Worm (Caenorhabditis elegans) whole organism, mixed stage, embryonic: ENCODE measurements around the gene Y6G8.16.
"Not testable (repeated sequence)": the region's sequence is repeated elsewhere in the genome, so short reads cannot be mapped to it uniquely, and the experiment has no call there.

ENCODE experiments used
- M03D4.4 ChIP-seq: sonication (generic microtip); optimal IDR thresholded peaks from 2 replicates; lab custom pipeline; 2017; ENCODE audit warnings: mild to moderate bottlenecking, missing genetic modification characterization, missing compliant biosample characterization
- bed-3 ChIP-seq: fragments of 200-800 bp; sonication (Bioruptor generic); optimal IDR thresholded peaks from 3 replicates; lab custom pipeline; 2018; ENCODE audit warnings: mild to moderate bottlenecking, missing genetic modification characterization, moderate library complexity, missing compliant biosample characterization
- blmp-1 ChIP-seq: fragments of 150-350 bp; optimal IDR thresholded peaks from 2 replicates; lab custom pipeline; 2014; ENCODE audit warnings: missing biosample characterization, missing genetic modification characterization
- ceh-39 ChIP-seq: fragments of 150-350 bp; optimal IDR thresholded peaks from 2 replicates; lab custom pipeline; 2014; ENCODE audit warnings: missing biosample characterization, missing genetic modification characterization
- ceh-43 ChIP-seq: fragments of 200-800 bp; sonication (Bioruptor generic); optimal IDR thresholded peaks from 2 replicates; lab custom pipeline; 2018; ENCODE audit warnings: mild to moderate bottlenecking, missing genetic modification characterization, moderate library complexity, missing compliant biosample characterization
- ceh-83 ChIP-seq: fragments of 200-800 bp; sonication (Bioruptor generic); optimal IDR thresholded peaks from 2 replicates; lab custom pipeline; 2018; ENCODE audit warnings: mild to moderate bottlenecking, missing genetic modification characterization, missing compliant biosample characterization
- cnd-1 ChIP-seq: fragments of 200-800 bp; sonication (Bioruptor generic); optimal IDR thresholded peaks from 2 replicates; lab custom pipeline; 2018; ENCODE audit warnings: mild to moderate bottlenecking, missing genetic modification characterization, missing compliant biosample characterization
- drap-1 ChIP-seq: fragments of 200-800 bp; sonication (Bioruptor generic); optimal IDR thresholded peaks from 3 replicates; lab custom pipeline; 2018; ENCODE audit warnings: mild to moderate bottlenecking, missing genetic modification characterization, missing compliant biosample characterization
- elt-1 ChIP-seq: sonication (generic microtip); optimal IDR thresholded peaks from 2 replicates; lab custom pipeline; 2017; ENCODE audit warnings: missing genetic modification characterization, mild to moderate bottlenecking, missing compliant biosample characterization, antibody characterized with exemption, moderate library complexity, borderline replicate concordance; ENCODE audit not compliant: insufficient read depth
- elt-3 ChIP-seq: fragments of 150-350 bp; optimal IDR thresholded peaks from 2 replicates; lab custom pipeline; 2014; ENCODE audit warnings: missing biosample characterization, missing genetic modification characterization
- flh-1 ChIP-seq: fragments of 200-800 bp; sonication (Bioruptor generic); optimal IDR thresholded peaks from 2 replicates; lab custom pipeline; 2018; ENCODE audit warnings: mild to moderate bottlenecking, missing genetic modification characterization, moderate library complexity, missing compliant biosample characterization
- ham-2 ChIP-seq: fragments of 200-800 bp; sonication (Bioruptor generic); optimal IDR thresholded peaks from 2 replicates; lab custom pipeline; 2018; ENCODE audit warnings: mild to moderate bottlenecking, missing genetic modification characterization, missing compliant biosample characterization
- hlh-1 ChIP-seq: fragments of 150-350 bp; optimal IDR thresholded peaks from 2 replicates; lab custom pipeline; 2014; ENCODE audit warnings: missing biosample characterization, missing genetic modification reagents, missing genetic modification characterization
- lin-13 ChIP-seq: fragments of 150-350 bp; optimal IDR thresholded peaks from 2 replicates; lab custom pipeline; 2014; ENCODE audit warnings: missing biosample characterization, missing genetic modification characterization
- lin-32 ChIP-seq: fragments of 200-800 bp; sonication (Bioruptor generic); optimal IDR thresholded peaks from 2 replicates; lab custom pipeline; 2018; ENCODE audit warnings: mild to moderate bottlenecking, missing genetic modification characterization, missing compliant biosample characterization
- lsy-2 ChIP-seq: fragments of 150-350 bp; optimal IDR thresholded peaks from 2 replicates; lab custom pipeline; 2014; ENCODE audit warnings: missing biosample characterization, missing genetic modification characterization
- mls-2 ChIP-seq: sonication (generic microtip); optimal IDR thresholded peaks from 2 replicates; lab custom pipeline; 2016; ENCODE audit warnings: mild to moderate bottlenecking, missing genetic modification characterization, moderate library complexity, missing compliant biosample characterization
- nhr-12 ChIP-seq: fragments of 150-350 bp; optimal IDR thresholded peaks from 2 replicates; lab custom pipeline; 2014; ENCODE audit warnings: missing biosample characterization, missing genetic modification characterization
- nhr-2 ChIP-seq: fragments of 150-350 bp; optimal IDR thresholded peaks from 2 replicates; lab custom pipeline; 2014; ENCODE audit warnings: missing biosample characterization, missing genetic modification characterization
- nhr-237 ChIP-seq: fragments of 150-350 bp; optimal IDR thresholded peaks from 2 replicates; lab custom pipeline; 2014; ENCODE audit warnings: missing biosample characterization, missing genetic modification characterization
- nhr-28 ChIP-seq: fragments of 150-350 bp; optimal IDR thresholded peaks from 2 replicates; lab custom pipeline; 2014; ENCODE audit warnings: missing biosample characterization, missing genetic modification characterization
- nhr-76 ChIP-seq: sonication (generic microtip); optimal IDR thresholded peaks from 2 replicates; lab custom pipeline; 2017; ENCODE audit warnings: missing biosample characterization, missing genetic modification characterization
- pha-4 ChIP-seq: fragments of 150-350 bp; optimal IDR thresholded peaks from 2 replicates; lab custom pipeline; 2018; ENCODE audit warnings: missing biosample characterization, missing genetic modification reagents, missing genetic modification characterization
- sem-2 ChIP-seq: fragments of 200-800 bp; sonication (Bioruptor generic); optimal IDR thresholded peaks from 2 replicates; lab custom pipeline; 2018; ENCODE audit warnings: mild to moderate bottlenecking, missing genetic modification characterization, missing compliant biosample characterization
- snpc-4 ChIP-seq: fragments of 150-350 bp; optimal IDR thresholded peaks from 2 replicates; lab custom pipeline; 2014; ENCODE audit warnings: missing biosample characterization, missing genetic modification characterization
- sptf-1 ChIP-seq: sonication (generic microtip); optimal IDR thresholded peaks from 2 replicates; lab custom pipeline; 2017; ENCODE audit warnings: mild to moderate bottlenecking, missing genetic modification characterization, moderate library complexity, missing compliant biosample characterization
- unc-39 ChIP-seq: fragments of 150-350 bp; optimal IDR thresholded peaks from 2 replicates; lab custom pipeline; 2014; ENCODE audit warnings: missing biosample characterization, missing genetic modification characterization
- unc-62 ChIP-seq: fragments of 150-350 bp; optimal IDR thresholded peaks from 2 replicates; lab custom pipeline; 2014; ENCODE audit warnings: missing biosample characterization, missing genetic modification reagents, missing genetic modification characterization
- zip-8 ChIP-seq: fragments of 150-350 bp; optimal IDR thresholded peaks from 2 replicates; lab custom pipeline; 2014; ENCODE audit warnings: missing biosample characterization, missing genetic modification characterization
- ztf-11 ChIP-seq: fragments of 150-350 bp; optimal IDR thresholded peaks from 2 replicates; lab custom pipeline; 2014; ENCODE audit warnings: missing biosample characterization, missing genetic modification characterization

Gene Y6G8.16

DNA sequence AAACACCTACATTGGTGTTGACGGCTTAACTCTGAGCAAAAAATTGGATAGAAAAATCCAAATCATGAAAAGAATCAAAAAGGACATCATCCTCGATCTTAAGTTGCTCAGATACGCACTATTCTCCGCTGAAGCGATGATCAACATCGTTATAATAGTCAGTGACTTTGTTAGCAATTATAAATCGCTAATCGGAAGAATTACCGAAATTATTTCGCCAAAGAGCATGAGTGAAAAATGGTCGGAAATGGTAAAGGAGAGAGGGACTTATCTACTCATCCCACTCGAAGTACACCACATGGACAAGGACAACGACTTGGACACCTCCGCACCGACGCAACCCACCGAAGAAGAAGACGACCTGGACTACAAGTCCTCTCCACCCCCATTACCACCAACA lies 26.1 kb upstream of the Y6G8.16 start:
- TF ChIP-seq ceh-43 (no peak), sem-2 (GFP tag; lab: Kevin White, UChicago) (no peak), nhr-76 (tag; lab: Kevin White, UChicago) (no peak), elt-1 (tag; lab: Kevin White, UChicago) (no peak), nhr-2 (tag; lab: Kevin White, UChicago) (no peak), bed-3 (no peak), elt-3 (no peak), cnd-1 (no peak)

DNA sequence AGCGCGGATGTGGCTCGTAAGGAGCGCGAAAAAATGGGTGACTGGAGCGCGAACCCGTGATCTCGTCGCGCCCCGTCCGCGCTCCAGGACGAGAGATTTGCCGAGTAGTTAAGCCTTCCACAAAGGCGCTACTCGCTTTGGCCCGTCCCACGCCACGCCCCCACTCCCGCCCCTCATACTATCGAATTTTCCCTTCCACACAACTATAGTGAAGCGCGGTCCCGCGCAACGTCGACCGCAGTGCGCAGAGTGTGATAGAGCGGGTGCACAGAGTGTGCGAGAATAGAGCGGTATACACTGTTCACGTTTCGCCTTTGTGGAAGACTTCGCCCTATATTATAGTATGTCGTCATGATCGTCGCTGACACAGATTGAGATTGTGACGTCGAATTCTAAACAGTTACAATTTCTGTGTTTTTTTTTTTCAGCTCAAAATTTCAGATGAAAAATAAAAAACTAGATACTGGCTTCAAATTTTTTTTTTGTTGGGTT lies 21.8 kb upstream of the Y6G8.16 start, which contains the start of gene fbxa-133:
TSS of gene fbxa-133 (plus strand) at position 442 of the 492 bp plus-strand sequence.
- not testable (repeated sequence) for TF ChIP-seq lsy-2 (tag; lab: Kevin White, UChicago); snpc-4; flh-1 (GFP tag; lab: Kevin White, UChicago)

DNA sequence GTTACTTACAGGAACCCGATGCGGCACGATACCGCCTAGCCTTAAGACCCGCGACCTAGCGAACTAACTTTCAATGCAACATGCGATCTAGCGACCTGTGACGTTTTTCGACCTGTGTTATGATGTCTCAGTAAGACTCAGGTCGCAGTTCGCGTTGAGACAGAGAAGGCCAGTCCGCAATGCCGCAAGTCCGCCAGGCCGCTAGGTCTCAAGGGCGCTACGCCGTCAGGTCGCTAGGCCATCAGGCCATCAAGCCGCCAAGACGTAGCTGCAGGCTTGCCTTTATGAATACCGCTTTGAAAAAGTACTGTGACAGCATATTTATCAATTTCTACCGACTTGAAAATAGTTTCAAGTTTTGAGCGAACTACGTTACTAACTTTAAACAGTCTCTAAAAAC lies 10.5 kb upstream of the Y6G8.16 start:
- TF ChIP-seq sptf-1 (tag; lab: Kevin White, UChicago): no peak
- TF ChIP-seq nhr-237: no peak

ce11 chrV:17598810-17599209 lies 7.3 kb upstream of the Y6G8.16 start, which contains the start of gene Y6G8.2:
Gene Y6G8.2 (minus strand): TSS chrV:17598956.
- TF ChIP-seq elt-3: no peak
- TF ChIP-seq lsy-2 (tag; lab: Kevin White, UChicago): no peak
- no peak for TF ChIP-seq hlh-1 (tag; lab: Kevin White, UChicago)
- no peak for TF ChIP-seq unc-39 (tag; lab: Kevin White, UChicago)
- TF ChIP-seq drap-1: no peak
- TF ChIP-seq elt-1 (tag; lab: Kevin White, UChicago): no peak
- no peak for TF ChIP-seq M03D4.4 (tag; lab: Kevin White, UChicago)
- no peak for TF ChIP-seq ceh-39 (tag; lab: Kevin White, UChicago)
- TF ChIP-seq lin-13 (tag; lab: Kevin White, UChicago): no peak
- TF ChIP-seq blmp-1 (tag; lab: Kevin White, UChicago): no peak
- TF ChIP-seq cnd-1: no peak
- no peak for TF ChIP-seq ztf-11 (tag; lab: Kevin White, UChicago)
- no peak for TF ChIP-seq pha-4 (tag; lab: Kevin White, UChicago)
- no peak for TF ChIP-seq nhr-12 (tag; lab: Kevin White, UChicago)
- no peak for TF ChIP-seq sptf-1 (tag; lab: Kevin White, UChicago)
- TF ChIP-seq nhr-28 (tag; lab: Kevin White, UChicago): no peak
- no peak for TF ChIP-seq ham-2

ce11 chrV:17601520-17601919 lies 4.6 kb upstream of the Y6G8.16 start, which contains the start of gene ztf-25:
Gene ztf-25 (plus strand): TSS chrV:17601820.
- TF ChIP-seq unc-39 (tag; lab: Kevin White, UChicago): no peak
- TF ChIP-seq nhr-28 (tag; lab: Kevin White, UChicago): no peak
- no peak for TF ChIP-seq nhr-237
- TF ChIP-seq lin-32 (GFP tag; lab: Kevin White, UChicago): no peak
- TF ChIP-seq lin-13 (tag; lab: Kevin White, UChicago): no peak
- TF ChIP-seq blmp-1 (tag; lab: Kevin White, UChicago): no peak
- no peak for TF ChIP-seq flh-1 (GFP tag; lab: Kevin White, UChicago)

ce11 chrV:17607797-17608196 lies 1.6 kb downstream of the Y6G8.16 start, which contains the start of gene srz-91:
Gene srz-91 (plus strand): TSS chrV:17608097.
- TF ChIP-seq M03D4.4 (tag; lab: Kevin White, UChicago) (no peak), hlh-1 (tag; lab: Kevin White, UChicago) (no peak), mls-2 (no peak), nhr-2 (tag; lab: Kevin White, UChicago) (no peak), nhr-237 (no peak), zip-8 (tag; lab: Kevin White, UChicago) (no peak), unc-62 (GFP tag; lab: Kevin White, UChicago) (no peak), ceh-83 (GFP tag; lab: Kevin White, UChicago) (no peak), blmp-1 (tag; lab: Kevin White, UChicago) (no peak)
